Worm (Caenorhabditis elegans) whole organism, L2 larva: ENCODE data around the gene fbxa-111.

ENCODE experiments used
- F13H6.1 ChIP-seq: sonication (generic microtip); optimal IDR thresholded peaks from 2 replicates; lab custom pipeline; 2016; ENCODE audit warnings: missing genetic modification characterization, missing compliant biosample characterization
- R02D3.7 ChIP-seq: fragments of 150-350 bp; optimal IDR thresholded peaks from 2 replicates; lab custom pipeline; 2014; ENCODE audit warnings: missing biosample characterization, missing genetic modification characterization
- ZK546.5 ChIP-seq: sonication (generic microtip); optimal IDR thresholded peaks from 2 replicates; lab custom pipeline; 2017; ENCODE audit warnings: missing biosample characterization, missing genetic modification characterization
- ama-1 ChIP-seq: fragments of 150-350 bp; optimal IDR thresholded peaks from 2 replicates; lab custom pipeline; 2018; ENCODE audit warnings: inconsistent platforms
- crh-2 ChIP-seq: sonication (generic microtip); optimal IDR thresholded peaks from 2 replicates; lab custom pipeline; 2017; ENCODE audit warnings: missing biosample characterization, missing genetic modification characterization
- egl-27 ChIP-seq: sonication (generic microtip); optimal IDR thresholded peaks from 3 replicates; lab custom pipeline; 2017; ENCODE audit warnings: missing biosample characterization, missing genetic modification reagents, missing genetic modification characterization
- elt-1 ChIP-seq: fragments of 150-350 bp; optimal IDR thresholded peaks from 2 replicates; lab custom pipeline; 2014; ENCODE audit warnings: missing biosample characterization, missing genetic modification characterization
- gmeb-1 ChIP-seq: fragments of 150-350 bp; optimal IDR thresholded peaks from 2 replicates; lab custom pipeline; 2014; ENCODE audit warnings: missing biosample characterization, missing genetic modification characterization
- lin-11 ChIP-seq: fragments of 150-350 bp; sonication (generic microtip); optimal IDR thresholded peaks from 2 replicates; lab custom pipeline; 2014; ENCODE audit warnings: missing biosample characterization, missing genetic modification characterization, inconsistent platforms, mixed read lengths
- lin-13 ChIP-seq: fragments of 150-350 bp; optimal IDR thresholded peaks from 2 replicates; lab custom pipeline; 2014; ENCODE audit warnings: missing biosample characterization, missing genetic modification reagents, missing genetic modification characterization
- lin-39 ChIP-seq: fragments of 150-350 bp; optimal IDR thresholded peaks from 2 replicates; lab custom pipeline; 2014; ENCODE audit warnings: missing biosample characterization, missing genetic modification reagents, missing genetic modification characterization
- mdl-1 ChIP-seq, 2 experiments: fragments of 150-350 bp in 1 of 2; sonication (generic microtip) in 1 of 2; optimal IDR thresholded peaks; 2 replicates each; lab custom pipeline; 2017; ENCODE audit warnings: missing biosample characterization in 2 of 2, missing genetic modification characterization in 2 of 2
- nhr-10 ChIP-seq: sonication (generic microtip); optimal IDR thresholded peaks from 2 replicates; lab custom pipeline; 2017; ENCODE audit warnings: missing biosample characterization, missing genetic modification characterization
- nhr-11 ChIP-seq: fragments of 150-350 bp; optimal IDR thresholded peaks from 2 replicates; lab custom pipeline; 2014; ENCODE audit warnings: missing biosample characterization, missing genetic modification characterization
- nhr-129 ChIP-seq: fragments of 150-350 bp; optimal IDR thresholded peaks from 2 replicates; lab custom pipeline; 2014; ENCODE audit warnings: missing biosample characterization, missing genetic modification characterization
- nhr-21 ChIP-seq: fragments of 150-350 bp; optimal IDR thresholded peaks from 2 replicates; lab custom pipeline; 2014; ENCODE audit warnings: missing biosample characterization, missing genetic modification characterization
- nhr-23 ChIP-seq: fragments of 150-350 bp; optimal IDR thresholded peaks from 2 replicates; lab custom pipeline; 2014; ENCODE audit warnings: missing biosample characterization, missing genetic modification reagents, missing genetic modification characterization
- nhr-237 ChIP-seq: fragments of 150-350 bp; optimal IDR thresholded peaks from 2 replicates; lab custom pipeline; 2014; ENCODE audit warnings: missing biosample characterization, missing genetic modification characterization
- nhr-6 ChIP-seq: fragments of 150-350 bp; optimal IDR thresholded peaks from 2 replicates; lab custom pipeline; 2014; ENCODE audit warnings: missing biosample characterization, missing genetic modification characterization
- sma-3 ChIP-seq: sonication (generic microtip); optimal IDR thresholded peaks from 2 replicates; lab custom pipeline; 2016; ENCODE audit warnings: missing genetic modification reagents, missing genetic modification characterization, missing compliant biosample characterization
- unc-39 ChIP-seq: fragments of 150-350 bp; optimal IDR thresholded peaks from 2 replicates; lab custom pipeline; 2014; ENCODE audit warnings: missing biosample characterization, missing genetic modification characterization
- ztf-11 ChIP-seq: sonication (generic microtip); optimal IDR thresholded peaks from 2 replicates; lab custom pipeline; 2017; ENCODE audit warnings: missing biosample characterization, missing genetic modification characterization

The fbxa-111 gene

ce11 chrV:16902726-16903125, 46.8 kb downstream of the fbxa-111 start, which contains the start of gene srd-68:
srd-68 (minus strand) TSS chrV:16902826.
- no peak for TF ChIP-seq ztf-11 (tag; lab: Kevin White, UChicago)
- TF ChIP-seq nhr-10 (tag; lab: Kevin White, UChicago) = no peak
- no peak for TF ChIP-seq F13H6.1 (tag; lab: Kevin White, UChicago)
- no peak for TF ChIP-seq R02D3.7 (tag; lab: Kevin White, UChicago)
- no peak for TF ChIP-seq sma-3 (GFP tag; lab: Kevin White, UChicago)
- TF ChIP-seq egl-27 (tag; lab: Kevin White, UChicago) = no peak
- no peak for TF ChIP-seq nhr-129 (tag; lab: Kevin White, UChicago)
- TF ChIP-seq ama-1 (lab: Kevin White, UChicago) = no peak
- TF ChIP-seq mdl-1 (tag; optimal IDR thresholded peaks at IDR 0.05; lab: Kevin White, UChicago) = no peak
- TF ChIP-seq elt-1 = no peak
- TF ChIP-seq lin-13 (GFP tag; lab: Kevin White, UChicago) = no peak

DNA sequence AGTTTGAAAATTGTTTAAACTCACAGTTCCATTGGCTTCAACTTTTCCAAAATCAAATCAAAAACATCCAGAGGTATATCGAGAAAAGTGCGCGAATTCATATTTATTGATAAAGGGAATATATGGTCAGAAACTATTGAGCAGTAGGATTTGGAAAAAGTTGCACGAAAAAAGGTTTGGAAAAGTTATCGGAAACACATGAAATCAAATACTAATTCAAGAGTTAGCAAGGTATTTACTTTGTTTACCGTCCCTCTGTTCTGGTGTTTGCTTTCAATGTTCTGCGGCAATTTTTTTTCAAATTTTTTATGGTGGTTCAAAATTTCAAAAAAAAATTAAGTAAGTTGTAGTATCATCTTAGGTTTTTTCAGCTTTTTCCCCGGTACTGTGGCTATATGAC, 50.2 kb downstream of the fbxa-111 start, which contains the start of gene fbxa-45:
fbxa-45 (minus strand) TSS at position 101 of the 400 bp plus-strand sequence.
- TF ChIP-seq elt-1 (no peak), ZK546.5 (tag; lab: Kevin White, UChicago) (no peak), nhr-237 (tag; lab: Kevin White, UChicago) (no peak), nhr-21 (no peak), nhr-11 (tag; lab: Kevin White, UChicago) (no peak), gmeb-1 (no peak), lin-11 (tag; lab: Kevin White, UChicago) (no peak), nhr-6 (tag; lab: Kevin White, UChicago) (no peak), crh-2 (tag; lab: Kevin White, UChicago) (no peak), lin-39 (no peak), nhr-23 (tag; lab: Kevin White, UChicago) (no peak), ztf-11 (tag; lab: Kevin White, UChicago) (no peak), unc-39 (tag; lab: Kevin White, UChicago) (no peak), nhr-129 (tag; lab: Kevin White, UChicago) (no peak), lin-13 (GFP tag; lab: Kevin White, UChicago) (no peak)
- TF ChIP-seq, all 48 proteins: peak for 0
